Worm (Caenorhabditis elegans): ENCODE data around the gene sra-7.

DNA sequence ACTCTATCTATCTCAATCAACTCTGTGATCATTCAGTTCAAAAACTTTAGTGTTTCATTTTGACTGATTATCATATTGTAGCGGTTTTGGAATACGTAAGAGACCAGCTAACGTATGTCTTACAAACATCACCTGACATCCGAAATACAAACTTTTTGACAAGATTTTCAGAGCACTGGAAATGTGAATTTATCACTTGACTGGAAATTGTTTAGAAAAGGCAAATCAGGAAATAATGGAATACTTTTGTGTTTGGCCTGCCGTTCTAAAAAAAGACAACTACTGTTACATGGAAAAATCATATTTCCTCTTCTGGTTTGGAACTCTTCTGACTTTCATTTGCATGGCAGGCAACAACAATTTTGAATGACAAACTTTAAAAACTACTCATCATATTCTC, 7.0 kb downstream of the sra-7 start, which contains the start of gene F35H8.12:
- TF ChIP-seq ztf-23 (GFP tag; IDR thresholded peaks at IDR 0.05) (no peak), ref-1 (GFP tag; conservative IDR thresholded peaks at IDR 0.05) (no peak)

All from whole organism, midembryonic.